Fruit fly (Drosophila melanogaster) whole organism: ENCODE results near the gene Rbf2.

ENCODE experiments used
- pan ChIP-seq: fragments of >200 bp; optimal IDR thresholded peaks from 2 replicates; lab custom pipeline; 2017
- psq ChIP-seq: fragments of >200 bp; optimal IDR thresholded peaks from 2 replicates; lab custom pipeline; 2017

DNA sequence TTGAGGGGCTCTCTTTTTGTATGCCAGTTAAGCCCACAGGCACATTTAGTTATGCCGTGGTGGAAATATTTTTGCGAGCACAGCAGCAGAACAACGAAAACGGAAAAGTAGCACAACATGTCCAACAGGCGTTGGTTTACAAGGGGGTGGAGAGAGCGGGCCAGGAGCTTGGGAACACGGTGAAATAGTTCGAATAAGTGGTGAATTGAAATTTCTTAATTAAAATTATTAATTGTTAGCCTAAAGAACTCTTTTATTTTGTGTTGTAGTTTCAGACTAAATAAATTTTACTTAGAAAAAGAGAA, 45.1 kb upstream of the Rbf2 start:
- TF ChIP-seq pan (lab: Kevin White, UChicago) (no peak), psq (lab: Kevin White, UChicago) (no peak)
